Worm (Caenorhabditis elegans) whole organism, mixed stage, embryonic: Measurements from ENCODE around the gene gmap-2.

Experiments used
- bed-3 ChIP-seq: fragments of 200-800 bp; sonication (Bioruptor generic); optimal IDR thresholded peaks from 3 replicates; lab custom pipeline; 2018; ENCODE audit warnings: mild to moderate bottlenecking, missing genetic modification characterization, moderate library complexity, missing compliant biosample characterization
- blmp-1 ChIP-seq: fragments of 150-350 bp; optimal IDR thresholded peaks from 2 replicates; lab custom pipeline; 2014; ENCODE audit warnings: missing biosample characterization, missing genetic modification characterization
- ceh-39 ChIP-seq: fragments of 150-350 bp; optimal IDR thresholded peaks from 2 replicates; lab custom pipeline; 2014; ENCODE audit warnings: missing biosample characterization, missing genetic modification characterization
- ceh-43 ChIP-seq: fragments of 200-800 bp; sonication (Bioruptor generic); optimal IDR thresholded peaks from 2 replicates; lab custom pipeline; 2018; ENCODE audit warnings: mild to moderate bottlenecking, missing genetic modification characterization, moderate library complexity, missing compliant biosample characterization
- ces-1 ChIP-seq: fragments of 150-350 bp; optimal IDR thresholded peaks from 2 replicates; lab custom pipeline; 2014; ENCODE audit warnings: missing biosample characterization, missing genetic modification reagents, missing genetic modification characterization
- cnd-1 ChIP-seq: fragments of 200-800 bp; sonication (Bioruptor generic); optimal IDR thresholded peaks from 2 replicates; lab custom pipeline; 2018; ENCODE audit warnings: mild to moderate bottlenecking, missing genetic modification characterization, missing compliant biosample characterization
- elt-1 ChIP-seq: sonication (generic microtip); optimal IDR thresholded peaks from 2 replicates; lab custom pipeline; 2017; ENCODE audit warnings: missing genetic modification characterization, mild to moderate bottlenecking, missing compliant biosample characterization, antibody characterized with exemption, moderate library complexity, borderline replicate concordance; ENCODE audit not compliant: insufficient read depth
- elt-3 ChIP-seq: fragments of 150-350 bp; optimal IDR thresholded peaks from 2 replicates; lab custom pipeline; 2014; ENCODE audit warnings: missing biosample characterization, missing genetic modification characterization
- flh-1 ChIP-seq: fragments of 200-800 bp; sonication (Bioruptor generic); optimal IDR thresholded peaks from 2 replicates; lab custom pipeline; 2018; ENCODE audit warnings: mild to moderate bottlenecking, missing genetic modification characterization, moderate library complexity, missing compliant biosample characterization
- ham-2 ChIP-seq: fragments of 200-800 bp; sonication (Bioruptor generic); optimal IDR thresholded peaks from 2 replicates; lab custom pipeline; 2018; ENCODE audit warnings: mild to moderate bottlenecking, missing genetic modification characterization, missing compliant biosample characterization
- lin-13 ChIP-seq: fragments of 150-350 bp; optimal IDR thresholded peaks from 2 replicates; lab custom pipeline; 2014; ENCODE audit warnings: missing biosample characterization, missing genetic modification characterization
- lin-32 ChIP-seq: fragments of 200-800 bp; sonication (Bioruptor generic); optimal IDR thresholded peaks from 2 replicates; lab custom pipeline; 2018; ENCODE audit warnings: mild to moderate bottlenecking, missing genetic modification characterization, missing compliant biosample characterization
- mab-5 ChIP-seq: fragments of 150-350 bp; optimal IDR thresholded peaks from 2 replicates; lab custom pipeline; 2014; ENCODE audit warnings: missing biosample characterization, missing genetic modification characterization
- mep-1 ChIP-seq: fragments of 150-350 bp; optimal IDR thresholded peaks from 2 replicates; lab custom pipeline; 2017; ENCODE audit warnings: missing biosample characterization, missing genetic modification reagents, missing genetic modification characterization, inconsistent platforms
- mls-2 ChIP-seq: sonication (generic microtip); optimal IDR thresholded peaks from 2 replicates; lab custom pipeline; 2016; ENCODE audit warnings: mild to moderate bottlenecking, missing genetic modification characterization, moderate library complexity, missing compliant biosample characterization
- nhr-12 ChIP-seq: fragments of 150-350 bp; optimal IDR thresholded peaks from 2 replicates; lab custom pipeline; 2014; ENCODE audit warnings: missing biosample characterization, missing genetic modification characterization
- nhr-2 ChIP-seq: fragments of 150-350 bp; optimal IDR thresholded peaks from 2 replicates; lab custom pipeline; 2014; ENCODE audit warnings: missing biosample characterization, missing genetic modification characterization
- nhr-237 ChIP-seq: fragments of 150-350 bp; optimal IDR thresholded peaks from 2 replicates; lab custom pipeline; 2014; ENCODE audit warnings: missing biosample characterization, missing genetic modification characterization
- nhr-28 ChIP-seq: fragments of 150-350 bp; optimal IDR thresholded peaks from 2 replicates; lab custom pipeline; 2014; ENCODE audit warnings: missing biosample characterization, missing genetic modification characterization
- pha-4 ChIP-seq: fragments of 150-350 bp; optimal IDR thresholded peaks from 2 replicates; lab custom pipeline; 2018; ENCODE audit warnings: missing biosample characterization, missing genetic modification reagents, missing genetic modification characterization
- sem-2 ChIP-seq: fragments of 200-800 bp; sonication (Bioruptor generic); optimal IDR thresholded peaks from 2 replicates; lab custom pipeline; 2018; ENCODE audit warnings: mild to moderate bottlenecking, missing genetic modification characterization, missing compliant biosample characterization
- snpc-4 ChIP-seq: fragments of 150-350 bp; optimal IDR thresholded peaks from 2 replicates; lab custom pipeline; 2014; ENCODE audit warnings: missing biosample characterization, missing genetic modification characterization
- sptf-1 ChIP-seq: sonication (generic microtip); optimal IDR thresholded peaks from 2 replicates; lab custom pipeline; 2017; ENCODE audit warnings: mild to moderate bottlenecking, missing genetic modification characterization, moderate library complexity, missing compliant biosample characterization
- tbx-8 ChIP-seq: fragments of 200-800 bp; sonication (Bioruptor generic); optimal IDR thresholded peaks from 2 replicates; lab custom pipeline; 2018; ENCODE audit warnings: mild to moderate bottlenecking, missing genetic modification characterization, moderate library complexity, missing compliant biosample characterization
- unc-62 ChIP-seq: fragments of 150-350 bp; optimal IDR thresholded peaks from 2 replicates; lab custom pipeline; 2014; ENCODE audit warnings: missing biosample characterization, missing genetic modification reagents, missing genetic modification characterization

gmap-2 gene

DNA sequence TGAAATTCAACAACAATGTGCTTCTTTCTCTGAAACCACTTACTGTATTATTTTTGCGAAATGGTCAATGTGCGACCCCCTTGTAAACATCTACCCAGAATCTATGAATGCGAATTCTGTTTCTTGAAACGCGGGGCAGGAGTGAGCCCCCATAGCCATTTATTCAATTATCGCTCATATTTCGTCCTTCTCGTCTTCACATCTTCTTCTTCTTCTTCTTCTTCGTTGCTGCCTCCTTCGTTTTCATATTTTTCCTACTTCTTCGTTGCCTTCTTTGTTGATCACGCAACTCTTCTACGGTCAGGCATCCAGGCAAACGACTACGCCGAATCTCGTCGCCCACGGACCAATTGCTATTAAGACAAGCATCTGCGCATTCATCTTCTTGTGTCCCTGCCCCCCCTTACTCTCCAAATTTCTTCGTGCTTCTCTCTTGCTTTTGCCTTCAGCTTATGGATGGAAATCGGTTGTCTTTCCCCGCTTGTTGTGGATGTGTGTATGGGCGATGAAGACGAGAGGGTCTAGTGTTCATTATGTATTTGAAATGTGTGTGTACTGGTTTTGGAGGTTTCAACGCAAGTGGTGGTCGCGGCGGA, 40.9 kb downstream of the gmap-2 start:
- TF ChIP-seq ces-1 (GFP tag; lab: Kevin White, UChicago) (peak; percentile 88), lin-32 (GFP tag; lab: Kevin White, UChicago) (no peak), mep-1 (no peak), flh-1 (GFP tag; lab: Kevin White, UChicago) (no peak), elt-3 (tag; lab: Kevin White, UChicago) (no peak), tbx-8 (GFP tag; lab: Kevin White, UChicago) (no peak), ceh-39 (tag; lab: Kevin White, UChicago) (no peak), nhr-12 (tag; lab: Kevin White, UChicago) (no peak), unc-62 (GFP tag; lab: Kevin White, UChicago) (no peak), sptf-1 (tag; lab: Kevin White, UChicago) (peak; percentile 26), nhr-237 (tag; lab: Kevin White, UChicago) (no peak), nhr-28 (tag; lab: Kevin White, UChicago) (no peak), elt-1 (tag; lab: Kevin White, UChicago) (no peak), lin-13 (no peak), blmp-1 (tag; lab: Kevin White, UChicago) (no peak), ham-2 (no peak), sem-2 (GFP tag; lab: Kevin White, UChicago) (no peak)

ce11 chrX:12899140-12899888, 43.8 kb downstream of the gmap-2 start:
- no peak for TF ChIP-seq mab-5 (tag; lab: Kevin White, UChicago)
- TF ChIP-seq tbx-8 (GFP tag; lab: Kevin White, UChicago): no peak
- no peak for TF ChIP-seq elt-3 (tag; lab: Kevin White, UChicago)
- TF ChIP-seq ham-2: no peak
- no peak for TF ChIP-seq nhr-237 (tag; lab: Kevin White, UChicago)
- TF ChIP-seq lin-13: no peak
- TF ChIP-seq mls-2 (tag; lab: Kevin White, UChicago): no peak
- no peak for TF ChIP-seq snpc-4
- TF ChIP-seq cnd-1 (tag; lab: Kevin White, UChicago): no peak
- no peak for TF ChIP-seq pha-4
- TF ChIP-seq ces-1 (GFP tag; lab: Kevin White, UChicago): no peak
- no peak for TF ChIP-seq bed-3
- no peak for TF ChIP-seq unc-62 (GFP tag; lab: Kevin White, UChicago)
- TF ChIP-seq sem-2 (GFP tag; lab: Kevin White, UChicago): no peak
- TF ChIP-seq ceh-43 (GFP tag; lab: Kevin White, UChicago): no peak
- no peak for TF ChIP-seq sptf-1 (tag; lab: Kevin White, UChicago)
- TF ChIP-seq nhr-2 (tag; lab: Kevin White, UChicago): no peak
- no peak for TF ChIP-seq blmp-1 (tag; lab: Kevin White, UChicago)
